Fruit fly (Drosophila melanogaster) whole organism, embryonic: ENCODE results near the gene TMEM216.

Experiments
- CG15601 ChIP-seq: fragments of 200-800 bp; sonication (Bioruptor generic); optimal IDR thresholded peaks from 3 replicates; lab custom pipeline; 2019; ENCODE audit warnings: missing biosample characterization, mild to moderate bottlenecking, missing genetic modification characterization, moderate library complexity
- CG2712 ChIP-seq: fragments of 200-800 bp; optimal IDR thresholded peaks from 3 replicates; lab custom pipeline; 2019; ENCODE audit warnings: missing biosample characterization, mild to moderate bottlenecking, missing genetic modification characterization, moderate library complexity
- CTCF ChIP-seq: fragments of 200-800 bp; sonication (Bioruptor generic); optimal IDR thresholded peaks from 2 replicates; lab custom pipeline; 2017; ENCODE audit warnings: missing biosample characterization, mild to moderate bottlenecking, missing genetic modification characterization, moderate library complexity
- Eip74EF ChIP-seq, 2 experiments: fragments of 200-800 bp in 1 of 2; fragments of >200 bp in 1 of 2; sonication (Bioruptor generic) in 1 of 2; optimal IDR thresholded peaks; 2 replicates each; lab custom pipeline; 2017 to 2019; ENCODE audit warnings: missing biosample characterization in 2 of 2, missing genetic modification characterization in 2 of 2, mild to moderate bottlenecking in 1 of 2, moderate library complexity in 1 of 2
- Gug ChIP-seq: fragments of 200-800 bp; sonication (Bioruptor generic); IDR thresholded peaks from 4 replicates; pipeline ENCODE4 v1.3.6; 2022; ENCODE audit warnings: missing biosample characterization, missing genetic modification characterization
- eyg ChIP-seq: fragments of 200-800 bp; sonication (Bioruptor generic); optimal IDR thresholded peaks from 3 replicates; lab custom pipeline; 2016; ENCODE audit warnings: missing biosample characterization, missing genetic modification characterization
- nerfin-2 ChIP-seq: fragments of 200-800 bp; sonication (Bioruptor generic); IDR thresholded peaks from 2 replicates; pipeline ENCODE4 v1.3.6; 2022; ENCODE audit warnings: missing biosample characterization, missing genetic modification characterization; ENCODE audit not compliant: partially characterized antibody

DNA sequence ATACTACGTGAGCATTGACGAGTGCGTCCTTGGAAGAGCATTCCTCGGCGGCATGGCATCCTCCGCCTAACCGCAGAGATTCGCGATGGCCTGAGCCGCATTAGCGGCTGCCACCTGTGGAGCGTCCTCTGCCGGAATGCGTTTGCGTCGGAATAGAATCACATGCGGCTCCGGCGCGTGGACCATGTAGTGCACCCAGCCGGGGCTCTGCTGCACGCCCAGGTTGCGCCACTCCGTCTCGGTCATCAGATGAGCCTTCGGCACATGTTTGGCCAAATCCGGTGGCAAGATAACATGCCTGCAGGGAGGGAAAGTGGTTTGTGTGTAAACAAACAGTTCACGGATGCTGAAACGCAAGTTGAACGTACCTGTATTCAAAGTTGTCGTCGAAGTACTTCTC, 672 bp upstream of the TMEM216 start:
- TF ChIP-seq CTCF (GFP tag; lab: Kevin White, UChicago) (no peak), CG15601 (tag; lab: Kevin White, UChicago) (no peak), nerfin-2 (GFP tag; lab: Robert Waterston, UW) (no peak), eyg (GFP tag; lab: Kevin White, UChicago) (no peak), Eip74EF (GFP tag; optimal IDR thresholded peaks at IDR 0.05; lab: Kevin White, UChicago) (no peak), CG2712 (tag; lab: Kevin White, UChicago) (no peak), Gug (GFP tag; lab: Robert Waterston, UW) (no peak)
